Worm (Caenorhabditis elegans) whole organism, L2 larva: ENCODE measurements around the gene ragc-1.
A peak's percentile ranks its signal among the peaks of the same experiment; 100 is the strongest.

Source experiments
- C34F6.9 ChIP-seq: fragments of 150-350 bp; optimal IDR thresholded peaks from 2 replicates; lab custom pipeline; 2014; ENCODE audit warnings: missing biosample characterization, missing genetic modification characterization
- F13H6.1 ChIP-seq: sonication (generic microtip); optimal IDR thresholded peaks from 2 replicates; lab custom pipeline; 2016; ENCODE audit warnings: missing genetic modification characterization, missing compliant biosample characterization
- Y55F3AM.14 ChIP-seq: fragments of 200-800 bp; sonication (Bioruptor generic); optimal IDR thresholded peaks from 2 replicates; lab custom pipeline; 2018; ENCODE audit warnings: mild to moderate bottlenecking, missing genetic modification characterization, missing compliant biosample characterization
- ZK546.5 ChIP-seq: sonication (generic microtip); optimal IDR thresholded peaks from 2 replicates; lab custom pipeline; 2017; ENCODE audit warnings: missing biosample characterization, missing genetic modification characterization
- alr-1 ChIP-seq: fragments of 150-350 bp; optimal IDR thresholded peaks from 2 replicates; lab custom pipeline; 2014; ENCODE audit warnings: missing biosample characterization, missing genetic modification characterization
- ama-1 ChIP-seq: fragments of 150-350 bp; optimal IDR thresholded peaks from 2 replicates; lab custom pipeline; 2018; ENCODE audit warnings: inconsistent platforms
- blmp-1 ChIP-seq: sonication (generic microtip); optimal IDR thresholded peaks from 2 replicates; lab custom pipeline; 2017; ENCODE audit warnings: missing genetic modification characterization, mild to moderate bottlenecking, missing compliant biosample characterization, antibody characterized with exemption, moderate library complexity; ENCODE audit not compliant: insufficient read depth
- ceh-16 ChIP-seq: fragments of 150-350 bp; optimal IDR thresholded peaks from 2 replicates; lab custom pipeline; 2014; ENCODE audit warnings: missing biosample characterization, missing genetic modification characterization
- crh-2 ChIP-seq: sonication (generic microtip); optimal IDR thresholded peaks from 2 replicates; lab custom pipeline; 2017; ENCODE audit warnings: missing biosample characterization, missing genetic modification characterization
- egl-27 ChIP-seq: sonication (generic microtip); optimal IDR thresholded peaks from 3 replicates; lab custom pipeline; 2017; ENCODE audit warnings: missing biosample characterization, missing genetic modification reagents, missing genetic modification characterization
- elt-1 ChIP-seq: fragments of 150-350 bp; optimal IDR thresholded peaks from 2 replicates; lab custom pipeline; 2014; ENCODE audit warnings: missing biosample characterization, missing genetic modification characterization
- fos-1 ChIP-seq: fragments of 150-350 bp; optimal IDR thresholded peaks from 2 replicates; lab custom pipeline; 2014; ENCODE audit warnings: missing biosample characterization, missing genetic modification characterization
- lin-11 ChIP-seq: fragments of 150-350 bp; sonication (generic microtip); optimal IDR thresholded peaks from 2 replicates; lab custom pipeline; 2014; ENCODE audit warnings: missing biosample characterization, missing genetic modification characterization, inconsistent platforms, mixed read lengths
- lin-13 ChIP-seq: fragments of 150-350 bp; optimal IDR thresholded peaks from 2 replicates; lab custom pipeline; 2014; ENCODE audit warnings: missing biosample characterization, missing genetic modification reagents, missing genetic modification characterization
- mab-5 ChIP-seq: fragments of 150-350 bp; optimal IDR thresholded peaks from 2 replicates; lab custom pipeline; 2014; ENCODE audit warnings: missing biosample characterization, missing genetic modification characterization
- mdl-1 ChIP-seq, 2 experiments: fragments of 150-350 bp in 1 of 2; sonication (generic microtip) in 1 of 2; optimal IDR thresholded peaks; 2 replicates each; lab custom pipeline; 2017; ENCODE audit warnings: missing biosample characterization in 2 of 2, missing genetic modification characterization in 2 of 2
- nhr-11 ChIP-seq: fragments of 150-350 bp; optimal IDR thresholded peaks from 2 replicates; lab custom pipeline; 2014; ENCODE audit warnings: missing biosample characterization, missing genetic modification characterization
- nhr-21 ChIP-seq: fragments of 150-350 bp; optimal IDR thresholded peaks from 2 replicates; lab custom pipeline; 2014; ENCODE audit warnings: missing biosample characterization, missing genetic modification characterization
- nhr-23 ChIP-seq: fragments of 150-350 bp; optimal IDR thresholded peaks from 2 replicates; lab custom pipeline; 2014; ENCODE audit warnings: missing biosample characterization, missing genetic modification reagents, missing genetic modification characterization
- nhr-77 ChIP-seq: fragments of 150-350 bp; optimal IDR thresholded peaks from 2 replicates; lab custom pipeline; 2014; ENCODE audit warnings: missing biosample characterization, missing genetic modification characterization
- peb-1 ChIP-seq: fragments of 150-350 bp; optimal IDR thresholded peaks from 2 replicates; lab custom pipeline; 2014; ENCODE audit warnings: missing biosample characterization, missing genetic modification characterization
- sem-4 ChIP-seq: fragments of 150-350 bp; optimal IDR thresholded peaks from 2 replicates; lab custom pipeline; 2014; ENCODE audit warnings: missing biosample characterization, missing genetic modification reagents, missing genetic modification characterization
- sma-3 ChIP-seq: sonication (generic microtip); optimal IDR thresholded peaks from 2 replicates; lab custom pipeline; 2016; ENCODE audit warnings: missing genetic modification reagents, missing genetic modification characterization, missing compliant biosample characterization
- sma-9 ChIP-seq, 2 experiments: fragments of 150-350 bp in 1 of 2; sonication (generic microtip) in 1 of 2; optimal IDR thresholded peaks; 2 replicates each; lab custom pipeline; 2014 to 2016; ENCODE audit warnings: missing genetic modification characterization in 2 of 2, mild to moderate bottlenecking in 1 of 2, missing biosample characterization in 1 of 2, missing compliant biosample characterization in 1 of 2, missing genetic modification reagents in 1 of 2, moderate library complexity in 1 of 2
- snpc-4 ChIP-seq: fragments of 150-350 bp; optimal IDR thresholded peaks from 2 replicates; lab custom pipeline; 2014; ENCODE audit warnings: missing biosample characterization, missing genetic modification characterization
- unc-55 ChIP-seq: fragments of 150-350 bp; sonication (generic microtip); optimal IDR thresholded peaks from 3 replicates; lab custom pipeline; 2014; ENCODE audit warnings: missing biosample characterization, missing genetic modification reagents, missing genetic modification characterization
- zag-1 ChIP-seq: fragments of 150-350 bp; optimal IDR thresholded peaks from 2 replicates; lab custom pipeline; 2014; ENCODE audit warnings: missing biosample characterization, missing genetic modification characterization
- ztf-1 ChIP-seq: fragments of 200-800 bp; sonication (Bioruptor generic); conservative IDR thresholded peaks from 2 replicates; pipeline ENCODE4 v1.3.6; 2022; ENCODE audit warnings: missing genetic modification characterization, missing compliant biosample characterization
- ztf-4 ChIP-seq: fragments of 150-350 bp; optimal IDR thresholded peaks from 2 replicates; lab custom pipeline; 2014; ENCODE audit warnings: missing biosample characterization, missing genetic modification characterization

The ragc-1 gene

ce11 chrIV:11565022-11565421 lies 39.7 kb downstream of the ragc-1 start:
- TF ChIP-seq ama-1 (lab: Kevin White, UChicago), result no peak
- TF ChIP-seq snpc-4 (tag; lab: Kevin White, UChicago), result no peak
- no peak for TF ChIP-seq egl-27 (tag; lab: Kevin White, UChicago)
- TF ChIP-seq Y55F3AM.14 (GFP tag; lab: Kevin White, UChicago), result no peak
- no peak for TF ChIP-seq sma-3 (GFP tag; lab: Kevin White, UChicago)
- no peak for TF ChIP-seq alr-1
- TF ChIP-seq C34F6.9 (tag; lab: Kevin White, UChicago), result no peak
- TF ChIP-seq nhr-11, result no peak
- no peak for TF ChIP-seq crh-2 (tag; lab: Kevin White, UChicago)
- no peak for TF ChIP-seq mdl-1 (tag; optimal IDR thresholded peaks at IDR 0.05; lab: Kevin White, UChicago)
- no peak for TF ChIP-seq nhr-23 (tag; lab: Kevin White, UChicago)
- no peak for TF ChIP-seq mab-5 (tag; lab: Kevin White, UChicago)
- TF ChIP-seq fos-1 (tag; lab: Kevin White, UChicago), result no peak
- TF ChIP-seq blmp-1 (tag; lab: Kevin White, UChicago), result no peak
- TF ChIP-seq ztf-1 (GFP tag; lab: Robert Waterston, UW), result no peak
- TF ChIP-seq lin-11 (tag; lab: Kevin White, UChicago), result no peak
- no peak for TF ChIP-seq ztf-4 (tag; lab: Kevin White, UChicago)

- TF ChIP-seq lin-13 (GFP tag; lab: Kevin White, UChicago) (no peak), ceh-16 (tag; lab: Kevin White, UChicago) (no peak), alr-1 (no peak), mab-5 (tag; lab: Kevin White, UChicago) (no peak), nhr-11 (no peak), unc-55 (GFP tag; lab: Kevin White, UChicago) (no peak), blmp-1 (tag; lab: Kevin White, UChicago) (no peak), F13H6.1 (tag; lab: Kevin White, UChicago) (no peak), nhr-23 (tag; lab: Kevin White, UChicago) (no peak), lin-11 (tag; lab: Kevin White, UChicago) (no peak), snpc-4 (tag; lab: Kevin White, UChicago) (no peak), ZK546.5 (tag; lab: Kevin White, UChicago) (no peak), C34F6.9 (tag; lab: Kevin White, UChicago) (no peak), crh-2 (tag; lab: Kevin White, UChicago) (no peak), elt-1 (no peak), nhr-77 (tag; lab: Kevin White, UChicago) (no peak), sma-9 (GFP tag; optimal IDR thresholded peaks at IDR 0.05; lab: Kevin White, UChicago) (no peak), sma-9 (tag; optimal IDR thresholded peaks at IDR 0.05; lab: Kevin White, UChicago) (no peak), sem-4 (tag; lab: Kevin White, UChicago) (no peak), zag-1 (tag; lab: Kevin White, UChicago) (no peak), peb-1 (no peak)
These were observed 41.6 kb downstream of the ragc-1 start for ce11 chrIV:11563090-11563489.

- peak; percentile 9 for TF ChIP-seq nhr-21
- no peak for TF ChIP-seq snpc-4 (tag; lab: Kevin White, UChicago)
These were observed 43.1 kb downstream of the ragc-1 start, which contains the start of gene F12F6.7 for ce11 chrIV:11561677-11562076. TSS of gene F12F6.7 (minus strand) at chrIV:11561833.
